Fruit fly (Drosophila melanogaster) whole organism, pupa: Measurements from ENCODE around the gene CG7402.

Experiments
- CG13204 ChIP-seq: fragments of 200-800 bp; sonication (Bioruptor generic); optimal IDR thresholded peaks from 2 replicates; lab custom pipeline; 2018; ENCODE audit warnings: missing biosample characterization, mild to moderate bottlenecking, missing genetic modification characterization, moderate library complexity
- CG14655 ChIP-seq: fragments of 200-800 bp; sonication (Bioruptor generic); optimal IDR thresholded peaks from 3 replicates; lab custom pipeline; 2017; ENCODE audit warnings: mild to moderate bottlenecking, missing biosample characterization, missing genetic modification reagents, missing genetic modification characterization
- CG34367 ChIP-seq: fragments of 200-800 bp; sonication (Bioruptor generic); optimal IDR thresholded peaks from 2 replicates; lab custom pipeline; 2018; ENCODE audit warnings: missing biosample characterization, mild to moderate bottlenecking, missing genetic modification characterization
- CG9948 ChIP-seq: fragments of 200-800 bp; sonication (Bioruptor generic); optimal IDR thresholded peaks from 2 replicates; lab custom pipeline; 2018; ENCODE audit warnings: missing biosample characterization, mild to moderate bottlenecking, missing genetic modification characterization, moderate library complexity
- EcR ChIP-seq: fragments of 200-800 bp; sonication (Bioruptor generic); optimal IDR thresholded peaks from 3 replicates; lab custom pipeline; 2019; ENCODE audit warnings: missing biosample characterization, missing genetic modification characterization, mild to moderate bottlenecking, moderate library complexity, missing genetic modification reagents
- Pif1A ChIP-seq: fragments of 200-800 bp; sonication (Bioruptor generic); optimal IDR thresholded peaks from 3 replicates; lab custom pipeline; 2016; ENCODE audit warnings: missing biosample characterization, missing genetic modification characterization
- Pif1B ChIP-seq: fragments of 200-800 bp; sonication (Bioruptor generic); optimal IDR thresholded peaks from 3 replicates; lab custom pipeline; 2016; ENCODE audit warnings: missing biosample characterization, missing genetic modification characterization
- Snoo ChIP-seq: fragments of 200-800 bp; sonication (Bioruptor generic); optimal IDR thresholded peaks from 3 replicates; lab custom pipeline; 2017; ENCODE audit warnings: missing biosample characterization, mild to moderate bottlenecking, missing genetic modification characterization, inconsistent platforms
- fd96Ca ChIP-seq: fragments of 200-800 bp; sonication (Bioruptor generic); IDR thresholded peaks from 3 replicates; pipeline ENCODE4 v1.3.6; 2022; ENCODE audit warnings: missing biosample characterization, missing genetic modification characterization

DNA sequence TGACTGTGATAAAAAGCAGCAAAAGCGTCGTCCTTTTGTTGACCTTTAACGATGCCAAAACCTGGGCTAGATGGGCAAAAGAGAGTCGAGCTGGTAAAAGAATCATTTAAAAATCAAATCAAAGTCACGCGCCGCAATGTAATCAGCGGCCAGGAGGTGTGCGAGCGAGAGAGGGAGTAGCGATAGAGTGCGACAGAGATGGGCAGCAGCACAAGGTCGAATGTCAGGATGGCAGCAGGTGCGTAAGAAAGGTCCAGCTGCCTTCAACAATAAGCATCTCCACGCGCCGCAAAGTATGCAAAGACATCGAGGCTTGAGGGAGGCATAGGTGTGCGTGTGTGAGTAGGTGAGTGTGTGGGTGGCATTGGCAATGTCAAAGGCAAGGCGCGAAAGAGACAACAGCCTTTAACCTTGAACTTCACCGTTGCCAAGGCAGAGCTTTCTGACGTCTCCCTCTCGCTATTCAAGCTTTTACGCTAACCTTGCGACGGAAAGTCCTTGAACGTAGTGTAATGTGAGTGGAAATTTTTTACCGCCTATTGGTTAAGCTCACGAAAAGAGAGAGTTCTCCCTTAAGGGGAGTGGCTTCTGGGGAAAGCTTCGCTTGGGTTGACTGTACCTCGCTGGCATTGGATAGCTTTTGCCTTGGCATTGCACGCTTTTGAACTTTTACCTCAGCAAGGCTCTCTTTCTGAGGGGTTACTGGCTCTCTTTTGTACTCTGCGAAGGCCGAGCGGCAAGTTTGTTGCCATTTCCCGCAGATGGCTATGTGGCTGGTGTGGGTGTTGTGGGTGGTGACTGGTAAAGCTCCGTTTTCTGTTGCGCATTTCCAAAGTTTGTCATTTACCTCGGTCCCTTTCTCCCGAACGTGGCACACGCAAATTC, 42.4 kb downstream of the CG7402 start:
- no peak for TF ChIP-seq CG14655 (GFP tag; lab: Kevin White, UChicago)
- TF ChIP-seq Pif1A (GFP tag; lab: Kevin White, UChicago): no peak
- TF ChIP-seq Snoo: no peak
- no peak for TF ChIP-seq CG9948 (tag; lab: Kevin White, UChicago)
- TF ChIP-seq fd96Ca (GFP tag; lab: Robert Waterston, UW): no peak
- peak; percentile 80 for TF ChIP-seq EcR
- TF ChIP-seq CG34367: no peak
- no peak for TF ChIP-seq CG13204
- no peak for TF ChIP-seq Pif1B (GFP tag; lab: Kevin White, UChicago)
